Worm (Caenorhabditis elegans) whole organism, L3 larva: ENCODE results near the gene C16C4.17.

Source experiments
- R02D3.7 ChIP-seq: fragments of 150-350 bp; optimal IDR thresholded peaks from 2 replicates; lab custom pipeline; 2014; ENCODE audit warnings: missing biosample characterization, missing genetic modification characterization
- ZK546.5 ChIP-seq: sonication (generic microtip); optimal IDR thresholded peaks from 2 replicates; lab custom pipeline; 2017; ENCODE audit warnings: missing biosample characterization, missing genetic modification characterization
- aly-2 ChIP-seq: fragments of 150-350 bp; optimal IDR thresholded peaks from 2 replicates; lab custom pipeline; 2014; ENCODE audit warnings: missing biosample characterization, missing genetic modification characterization
- ama-1 ChIP-seq: fragments of 150-350 bp; optimal IDR thresholded peaks from 2 replicates; lab custom pipeline; 2018
- ceh-16 ChIP-seq: sonication (generic microtip); optimal IDR thresholded peaks from 2 replicates; lab custom pipeline; 2017; ENCODE audit warnings: missing biosample characterization, missing genetic modification characterization
- ceh-28 ChIP-seq: fragments of 150-350 bp; optimal IDR thresholded peaks from 2 replicates; lab custom pipeline; 2014; ENCODE audit warnings: missing biosample characterization, missing genetic modification reagents, missing genetic modification characterization
- ceh-82 ChIP-seq: fragments of 150-350 bp; optimal IDR thresholded peaks from 2 replicates; lab custom pipeline; 2014; ENCODE audit warnings: missing biosample characterization, missing genetic modification characterization
- ceh-9 ChIP-seq: sonication (generic microtip); optimal IDR thresholded peaks from 2 replicates; lab custom pipeline; 2018; ENCODE audit warnings: missing biosample characterization, missing genetic modification characterization
- daf-12 ChIP-seq: fragments of 150-350 bp; optimal IDR thresholded peaks from 2 replicates; lab custom pipeline; 2014; ENCODE audit warnings: missing biosample characterization, missing genetic modification reagents, missing genetic modification characterization
- egl-5 ChIP-seq: fragments of 150-350 bp; optimal IDR thresholded peaks from 2 replicates; lab custom pipeline; 2017; ENCODE audit warnings: missing biosample characterization, missing genetic modification reagents, missing genetic modification characterization, inconsistent platforms
- elt-1 ChIP-seq: fragments of 150-350 bp; optimal IDR thresholded peaks from 2 replicates; lab custom pipeline; 2014; ENCODE audit warnings: missing biosample characterization, missing genetic modification characterization
- elt-2 ChIP-seq: sonication (generic microtip); optimal IDR thresholded peaks from 2 replicates; lab custom pipeline; 2016; ENCODE audit warnings: missing genetic modification reagents, mild to moderate bottlenecking, missing genetic modification characterization, missing compliant biosample characterization
- elt-3 ChIP-seq, 3 experiments: fragments of 150-350 bp in 1 of 3; sonication (generic microtip) in 2 of 3; optimal IDR thresholded peaks; 2 replicates in 2 of 3; 4 replicates in 1 of 3; lab custom pipeline; 2014 to 2017; ENCODE audit warnings: missing biosample characterization in 3 of 3, missing genetic modification characterization in 3 of 3
- eor-1 ChIP-seq, 2 experiments: fragments of 150-350 bp; optimal IDR thresholded peaks; 2 replicates each; lab custom pipeline; 2014 to 2018; ENCODE audit warnings: missing biosample characterization in 2 of 2, missing genetic modification characterization in 2 of 2
- fkh-10 ChIP-seq: sonication (generic microtip); optimal IDR thresholded peaks from 2 replicates; lab custom pipeline; 2017; ENCODE audit warnings: missing biosample characterization, missing genetic modification reagents, missing genetic modification characterization
- fkh-2 ChIP-seq: fragments of 150-350 bp; optimal IDR thresholded peaks from 2 replicates; lab custom pipeline; 2014; ENCODE audit warnings: missing biosample characterization, missing genetic modification reagents, missing genetic modification characterization
- fos-1 ChIP-seq: fragments of 150-350 bp; optimal IDR thresholded peaks from 2 replicates; lab custom pipeline; 2014; ENCODE audit warnings: missing biosample characterization, missing genetic modification characterization
- hmg-11 ChIP-seq: sonication (generic microtip); optimal IDR thresholded peaks from 2 replicates; lab custom pipeline; 2016; ENCODE audit warnings: missing genetic modification characterization, missing compliant biosample characterization
- jun-1 ChIP-seq: fragments of 150-350 bp; optimal IDR thresholded peaks from 2 replicates; lab custom pipeline; 2014; ENCODE audit warnings: missing biosample characterization, missing genetic modification reagents, missing genetic modification characterization
- lin-15B ChIP-seq: fragments of 150-350 bp; optimal IDR thresholded peaks from 2 replicates; lab custom pipeline; 2014; ENCODE audit warnings: missing biosample characterization, missing genetic modification characterization
- lin-39 ChIP-seq: fragments of 150-350 bp; optimal IDR thresholded peaks from 2 replicates; lab custom pipeline; 2018; ENCODE audit warnings: missing biosample characterization, missing genetic modification reagents, missing genetic modification characterization
- lsy-12 ChIP-seq: sonication (generic microtip); optimal IDR thresholded peaks from 2 replicates; lab custom pipeline; 2016; ENCODE audit warnings: mild to moderate bottlenecking, missing genetic modification characterization, missing compliant biosample characterization
- mdl-1 ChIP-seq: fragments of 150-350 bp; optimal IDR thresholded peaks from 2 replicates; lab custom pipeline; 2014; ENCODE audit warnings: missing biosample characterization, missing genetic modification characterization
- mml-1 ChIP-seq: fragments of 150-350 bp; sonication (generic microtip); optimal IDR thresholded peaks from 3 replicates; lab custom pipeline; 2014; ENCODE audit warnings: missing biosample characterization, missing genetic modification characterization
- nhr-12 ChIP-seq: fragments of 150-350 bp; optimal IDR thresholded peaks from 2 replicates; lab custom pipeline; 2014; ENCODE audit warnings: missing biosample characterization, missing genetic modification characterization
- nhr-23 ChIP-seq: fragments of 150-350 bp; optimal IDR thresholded peaks from 2 replicates; lab custom pipeline; 2014; ENCODE audit warnings: missing biosample characterization, missing genetic modification reagents, missing genetic modification characterization
- nhr-237 ChIP-seq: fragments of 150-350 bp; optimal IDR thresholded peaks from 2 replicates; lab custom pipeline; 2014; ENCODE audit warnings: missing biosample characterization, missing genetic modification characterization
- nhr-25 ChIP-seq: sonication (generic microtip); optimal IDR thresholded peaks from 2 replicates; lab custom pipeline; 2017; ENCODE audit warnings: missing biosample characterization, missing genetic modification characterization
- nhr-28 ChIP-seq: fragments of 150-350 bp; optimal IDR thresholded peaks from 2 replicates; lab custom pipeline; 2014; ENCODE audit warnings: missing biosample characterization, missing genetic modification characterization
- nhr-43 ChIP-seq: sonication (generic microtip); optimal IDR thresholded peaks from 2 replicates; lab custom pipeline; 2016; ENCODE audit warnings: mild to moderate bottlenecking, missing genetic modification characterization, missing compliant biosample characterization; ENCODE audit not compliant: poor library complexity, severe bottlenecking
- nhr-67 ChIP-seq: fragments of 150-350 bp; optimal IDR thresholded peaks from 2 replicates; lab custom pipeline; 2014; ENCODE audit warnings: missing biosample characterization, missing genetic modification characterization
- nhr-76 ChIP-seq: fragments of 150-350 bp; sonication (generic microtip); optimal IDR thresholded peaks from 5 replicates; lab custom pipeline; 2014; ENCODE audit warnings: missing biosample characterization, missing genetic modification characterization
- nhr-77 ChIP-seq: fragments of 150-350 bp; optimal IDR thresholded peaks from 2 replicates; lab custom pipeline; 2014; ENCODE audit warnings: missing biosample characterization, missing genetic modification characterization
- pha-4 ChIP-seq: fragments of 150-350 bp; optimal IDR thresholded peaks from 2 replicates; lab custom pipeline; 2014; ENCODE audit warnings: missing biosample characterization, missing genetic modification reagents, missing genetic modification characterization
- pqm-1 ChIP-seq: fragments of 150-350 bp; optimal IDR thresholded peaks from 2 replicates; lab custom pipeline; 2017; ENCODE audit warnings: missing biosample characterization, missing genetic modification characterization, inconsistent platforms
- snpc-4 ChIP-seq: fragments of 150-350 bp; optimal IDR thresholded peaks from 2 replicates; lab custom pipeline; 2014; ENCODE audit warnings: missing biosample characterization, missing genetic modification characterization
- tbx-2 ChIP-seq: sonication (generic microtip); optimal IDR thresholded peaks from 2 replicates; lab custom pipeline; 2016; ENCODE audit warnings: mild to moderate bottlenecking, missing genetic modification characterization, missing compliant biosample characterization
- unc-39 ChIP-seq: sonication (generic microtip); optimal IDR thresholded peaks from 4 replicates; lab custom pipeline; 2017; ENCODE audit warnings: missing biosample characterization, missing genetic modification characterization
- unc-62 ChIP-seq: fragments of 150-350 bp; sonication (generic microtip); optimal IDR thresholded peaks from 4 replicates; lab custom pipeline; 2014; ENCODE audit warnings: missing biosample characterization, missing genetic modification reagents, missing genetic modification characterization
- zag-1 ChIP-seq: fragments of 150-350 bp; optimal IDR thresholded peaks from 2 replicates; lab custom pipeline; 2014; ENCODE audit warnings: missing biosample characterization, missing genetic modification characterization
- ztf-4 ChIP-seq: fragments of 150-350 bp; optimal IDR thresholded peaks from 2 replicates; lab custom pipeline; 2014; ENCODE audit warnings: missing biosample characterization, missing genetic modification characterization

C16C4.17 gene

DNA sequence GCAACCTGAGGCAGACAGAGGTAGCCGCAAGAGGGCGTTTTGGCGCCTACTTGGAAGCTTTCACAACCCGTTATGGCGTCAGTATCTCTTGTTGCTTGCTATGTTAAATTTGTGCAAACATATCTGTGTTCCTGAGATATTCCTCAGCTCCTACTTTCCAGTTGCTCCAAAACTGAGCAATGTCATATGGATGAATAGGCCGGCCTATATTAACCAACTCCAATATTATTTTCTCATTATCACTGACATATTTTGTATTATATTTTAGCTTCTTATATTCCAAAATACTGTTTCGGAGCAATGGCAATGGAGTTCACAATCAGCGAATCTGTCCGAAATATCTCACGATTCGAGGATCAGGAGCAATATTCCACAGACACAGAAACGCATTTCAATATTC, 11.3 kb downstream of the C16C4.17 start, which contains the start of gene math-13:
math-13 (plus strand) TSS at position 301 of the 400 bp plus-strand sequence.
- TF ChIP-seq unc-39 (no peak), snpc-4 (tag; lab: Kevin White, UChicago) (no peak), lin-39 (no peak), nhr-28 (tag; lab: Kevin White, UChicago) (no peak), ztf-4 (tag; lab: Kevin White, UChicago) (no peak), fos-1 (tag; lab: Kevin White, UChicago) (no peak)

- no peak for TF ChIP-seq ZK546.5 (tag; lab: Kevin White, UChicago)
- no peak for TF ChIP-seq ceh-16 (tag; lab: Kevin White, UChicago)
- no peak for TF ChIP-seq jun-1 (tag; lab: Kevin White, UChicago)
- no peak for TF ChIP-seq mml-1 (tag; lab: Kevin White, UChicago)
- TF ChIP-seq aly-2 (tag; lab: Kevin White, UChicago): no peak
- no peak for TF ChIP-seq daf-12 (tag; lab: Kevin White, UChicago)
- no peak for TF ChIP-seq ztf-4 (tag; lab: Kevin White, UChicago)
- TF ChIP-seq ceh-9: no peak
- no peak for TF ChIP-seq lin-15B
- TF ChIP-seq nhr-77: no peak
- no peak for TF ChIP-seq ama-1 (lab: Kevin White, UChicago)
- no peak for TF ChIP-seq pha-4 (tag; lab: Kevin White, UChicago)
- no peak for TF ChIP-seq elt-2 (tag; lab: Kevin White, UChicago)
- no peak for TF ChIP-seq eor-1 (tag; optimal IDR thresholded peaks at IDR 0.05; lab: Kevin White, UChicago)
- TF ChIP-seq pqm-1 (tag; lab: Kevin White, UChicago): no peak
- TF ChIP-seq ceh-82 (tag; lab: Kevin White, UChicago): no peak
- no peak for TF ChIP-seq nhr-12 (tag; lab: Kevin White, UChicago)
- TF ChIP-seq lin-39: no peak
Observed at ce11 chrII:1878663-1879062, 14.3 kb downstream of the C16C4.17 start, which contains the start of gene math-16. TSS of gene math-16 (minus strand) at chrII:1878763.

- TF ChIP-seq mdl-1 (tag; lab: Kevin White, UChicago) (no peak), ceh-16 (tag; lab: Kevin White, UChicago) (no peak), zag-1 (tag; lab: Kevin White, UChicago) (no peak), lin-15B (no peak), nhr-76 (tag; lab: Kevin White, UChicago) (no peak), pqm-1 (tag; lab: Kevin White, UChicago) (no peak), elt-3 (tag; optimal IDR thresholded peaks at IDR 0.05; lab: Kevin White, UChicago) (no peak), ama-1 (lab: Kevin White, UChicago) (no peak), unc-39 (no peak), nhr-77 (no peak), egl-5 (tag; lab: Kevin White, UChicago) (no peak), R02D3.7 (no peak), nhr-237 (tag; lab: Kevin White, UChicago) (no peak), tbx-2 (no peak), eor-1 (tag; optimal IDR thresholded peaks at IDR 0.05; lab: Kevin White, UChicago) (no peak), nhr-67 (no peak), ceh-82 (tag; lab: Kevin White, UChicago) (no peak), pha-4 (tag; lab: Kevin White, UChicago) (no peak), hmg-11 (tag; lab: Kevin White, UChicago) (no peak)
Observed at ce11 chrII:1882705-1883104, 18.3 kb downstream of the C16C4.17 start, which contains the start of gene math-5. TSS of gene math-5 (minus strand) at chrII:1882805.

DNA sequence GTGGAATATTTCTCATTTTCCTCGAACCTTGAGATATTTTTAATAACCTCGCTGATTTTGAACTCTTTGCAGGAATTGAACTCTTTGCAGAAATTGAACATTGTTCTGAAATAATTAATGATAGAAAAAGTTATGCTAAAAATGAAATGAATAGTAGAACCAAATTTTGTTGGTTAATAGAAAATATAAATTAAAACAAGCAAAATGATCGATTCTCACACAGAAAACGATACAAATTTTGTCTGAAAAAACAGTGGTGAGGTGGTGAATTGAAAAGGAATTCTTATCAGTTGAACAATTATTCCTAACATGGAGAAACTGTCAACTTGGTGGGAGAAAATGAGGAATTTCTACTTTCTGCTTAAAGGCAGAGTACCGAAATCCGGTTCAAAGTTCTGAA, 20.3 kb downstream of the C16C4.17 start, which contains the start of gene math-6:
math-6 (minus strand) TSS at position 101 of the 400 bp plus-strand sequence.
- TF ChIP-seq ZK546.5 (tag; lab: Kevin White, UChicago): no peak
- TF ChIP-seq fkh-10 (GFP tag; lab: Kevin White, UChicago): no peak
- no peak for TF ChIP-seq egl-5 (tag; lab: Kevin White, UChicago)
- no peak for TF ChIP-seq fos-1 (tag; lab: Kevin White, UChicago)
- no peak for TF ChIP-seq nhr-25
- TF ChIP-seq elt-1: no peak
- no peak for TF ChIP-seq nhr-43
- TF ChIP-seq unc-62 (GFP tag; lab: Kevin White, UChicago): no peak
- TF ChIP-seq mml-1 (tag; lab: Kevin White, UChicago): no peak
- TF ChIP-seq R02D3.7: no peak
- no peak for TF ChIP-seq eor-1 (tag; optimal IDR thresholded peaks at IDR 0.05; lab: Kevin White, UChicago)
- no peak for TF ChIP-seq fkh-2 (tag; lab: Kevin White, UChicago)
- no peak for TF ChIP-seq ceh-28 (tag; lab: Kevin White, UChicago)
- no peak for TF ChIP-seq pqm-1 (tag; lab: Kevin White, UChicago)
- no peak for TF ChIP-seq nhr-23 (tag; lab: Kevin White, UChicago)
- TF ChIP-seq jun-1 (tag; lab: Kevin White, UChicago): no peak
- TF ChIP-seq lin-15B: no peak
- TF ChIP-seq ceh-9: no peak
- TF ChIP-seq lsy-12 (tag; lab: Kevin White, UChicago): no peak
- TF ChIP-seq, all 47 proteins: peak for 0
